Fruit fly (Drosophila melanogaster) Kc167 (cell line): ENCODE data around the gene capt.

Experiments used
- Myc ChIP-seq: fragments of >200 bp; optimal IDR thresholded peaks from 2 replicates; lab custom pipeline; 2017; ENCODE audit warnings: missing external identifiers
- Sin3A ChIP-seq: fragments of >200 bp; optimal IDR thresholded peaks from 2 replicates; lab custom pipeline; 2018; ENCODE audit warnings: missing external identifiers

- TF ChIP-seq Sin3A (lab: Kevin White, UChicago) (no peak), Myc (no peak)
Measured at dm6 chr2L:1128932-1129887, 28.9 kb downstream of the capt start, which contains the start of the genes Pino and TBC1D23.
